Worm (Caenorhabditis elegans) whole organism, midembryonic: Measurements from ENCODE around the gene F59A7.14.

Source experiments
- T22C8.4 ChIP-seq: fragments of 200-800 bp; sonication (Bioruptor generic); IDR thresholded peaks from 2 replicates; pipeline ENCODE4 v1.3.6; 2022; ENCODE audit warnings: missing genetic modification characterization, missing compliant biosample characterization
- cog-1 ChIP-seq: sonication (generic microtip); optimal IDR thresholded peaks from 2 replicates; lab custom pipeline; 2016; ENCODE audit warnings: missing genetic modification characterization, missing compliant biosample characterization
- flt-1 ChIP-seq: fragments of 200-800 bp; sonication (Bioruptor generic); IDR thresholded peaks from 2 replicates; pipeline ENCODE4 v1.3.6; 2022; ENCODE audit warnings: missing genetic modification characterization, missing compliant biosample characterization
- klf-2 ChIP-seq: fragments of 200-800 bp; sonication (Bioruptor generic); conservative IDR thresholded peaks from 2 replicates; pipeline ENCODE4 v1.3.6; 2022; ENCODE audit warnings: missing genetic modification reagents, missing genetic modification characterization, missing compliant biosample characterization
- med-1 ChIP-seq: sonication (generic microtip); optimal IDR thresholded peaks from 2 replicates; lab custom pipeline; 2017; ENCODE audit warnings: missing genetic modification characterization, mild to moderate bottlenecking, missing compliant biosample characterization, antibody characterized with exemption, missing genetic modification reagents; ENCODE audit not compliant: insufficient read depth
- ref-1 ChIP-seq: fragments of 200-800 bp; sonication (Bioruptor generic); conservative IDR thresholded peaks from 2 replicates; pipeline ENCODE4 v1.3.6; 2022; ENCODE audit warnings: missing genetic modification reagents, missing genetic modification characterization, missing compliant biosample characterization
- tab-1 ChIP-seq: fragments of 200-800 bp; sonication (Bioruptor generic); IDR thresholded peaks from 2 replicates; pipeline ENCODE4 v1.3.6; 2022; ENCODE audit warnings: missing genetic modification characterization, missing compliant biosample characterization
- ztf-23 ChIP-seq: fragments of 200-800 bp; sonication (Bioruptor generic); IDR thresholded peaks from 2 replicates; pipeline ENCODE4 v1.3.6; 2022; ENCODE audit warnings: missing genetic modification reagents, missing genetic modification characterization, missing compliant biosample characterization
- ztf-29 ChIP-seq: fragments of 200-800 bp; sonication (Bioruptor generic); IDR thresholded peaks from 2 replicates; pipeline ENCODE4 v1.3.6; 2022; ENCODE audit warnings: missing genetic modification reagents, missing genetic modification characterization, missing compliant biosample characterization

F59A7.14 gene

ce11 chrV:2054254-2054653 is 35.5 kb downstream of the F59A7.14 start:
- TF ChIP-seq med-1 (GFP tag; lab: Kevin White, UChicago) = no peak
- no peak for TF ChIP-seq T22C8.4 (GFP tag; lab: Robert Waterston, UW)
- TF ChIP-seq ref-1 (GFP tag; lab: Robert Waterston, UW) = no peak
- no peak for TF ChIP-seq ztf-29 (GFP tag; lab: Robert Waterston, UW)
- no peak for TF ChIP-seq tab-1 (GFP tag; lab: Robert Waterston, UW)
- no peak for TF ChIP-seq cog-1 (tag; lab: Kevin White, UChicago)
- TF ChIP-seq ztf-23 (GFP tag; lab: Robert Waterston, UW) = no peak
- no peak for TF ChIP-seq klf-2 (GFP tag; lab: Robert Waterston, UW)
- TF ChIP-seq flt-1 (GFP tag; lab: Robert Waterston, UW) = no peak

- no peak for TF ChIP-seq ztf-23 (GFP tag; lab: Robert Waterston, UW)
- TF ChIP-seq flt-1 (GFP tag; lab: Robert Waterston, UW) = no peak
- TF ChIP-seq cog-1 (tag; lab: Kevin White, UChicago) = no peak
- TF ChIP-seq tab-1 (GFP tag; lab: Robert Waterston, UW) = no peak
- no peak for TF ChIP-seq T22C8.4 (GFP tag; lab: Robert Waterston, UW)
- no peak for TF ChIP-seq ref-1 (GFP tag; lab: Robert Waterston, UW)
- no peak for TF ChIP-seq ztf-29 (GFP tag; lab: Robert Waterston, UW)
- TF ChIP-seq klf-2 (GFP tag; lab: Robert Waterston, UW) = no peak
Observed at ce11 chrV:2055765-2056504, 37.1 kb downstream of the F59A7.14 start.

DNA sequence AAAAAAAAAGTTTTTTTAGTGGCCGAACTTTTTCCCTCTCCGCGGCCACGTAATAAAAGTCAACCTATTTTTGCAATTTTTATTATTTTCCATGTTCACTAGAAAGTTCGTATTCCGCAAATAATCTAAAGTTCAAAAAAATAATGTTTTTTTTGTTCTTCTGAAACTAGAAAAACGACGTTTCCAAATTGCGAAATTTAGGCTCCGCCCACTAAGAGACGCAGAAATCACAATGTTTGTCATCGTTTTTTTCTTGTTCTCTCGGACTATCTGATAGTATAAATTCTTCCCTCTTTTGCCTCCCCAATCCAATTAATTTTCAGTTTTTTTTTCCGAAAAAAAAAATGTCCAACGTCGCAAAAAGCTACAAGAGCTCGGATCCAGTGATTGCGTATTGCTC is 38.5 kb downstream of the F59A7.14 start, which contains the start of gene comt-3:
comt-3 (plus strand) TSS at position 214 of the 400 bp plus-strand sequence.
- no peak for TF ChIP-seq flt-1 (GFP tag; lab: Robert Waterston, UW)
- TF ChIP-seq ztf-29 (GFP tag; lab: Robert Waterston, UW) = no peak
- TF ChIP-seq cog-1 (tag; lab: Kevin White, UChicago) = no peak
- TF ChIP-seq ztf-23 (GFP tag; lab: Robert Waterston, UW) = no peak
- no peak for TF ChIP-seq ref-1 (GFP tag; lab: Robert Waterston, UW)
- no peak for TF ChIP-seq klf-2 (GFP tag; lab: Robert Waterston, UW)
- no peak for TF ChIP-seq med-1 (GFP tag; lab: Kevin White, UChicago)
- TF ChIP-seq tab-1 (GFP tag; lab: Robert Waterston, UW) = no peak
- TF ChIP-seq T22C8.4 (GFP tag; lab: Robert Waterston, UW) = no peak

- no peak for TF ChIP-seq med-1 (GFP tag; lab: Kevin White, UChicago)
- TF ChIP-seq tab-1 (GFP tag; lab: Robert Waterston, UW) = no peak
- TF ChIP-seq ztf-29 (GFP tag; lab: Robert Waterston, UW) = no peak
- TF ChIP-seq cog-1 (tag; lab: Kevin White, UChicago) = no peak
- no peak for TF ChIP-seq klf-2 (GFP tag; lab: Robert Waterston, UW)
Observed at ce11 chrV:2066780-2067179, 48.0 kb downstream of the F59A7.14 start, which contains the start of gene nhr-86. Gene nhr-86 (minus strand): TSS chrV:2066850.

- TF ChIP-seq T22C8.4 (GFP tag; lab: Robert Waterston, UW) (no peak), ref-1 (GFP tag; lab: Robert Waterston, UW) (no peak), tab-1 (GFP tag; lab: Robert Waterston, UW) (no peak), cog-1 (tag; lab: Kevin White, UChicago) (no peak), med-1 (GFP tag; lab: Kevin White, UChicago) (no peak), flt-1 (GFP tag; lab: Robert Waterston, UW) (no peak), ztf-23 (GFP tag; lab: Robert Waterston, UW) (no peak), ztf-29 (GFP tag; lab: Robert Waterston, UW) (no peak), klf-2 (GFP tag; lab: Robert Waterston, UW) (no peak)
Observed at ce11 chrV:2067419-2067818, 48.6 kb downstream of the F59A7.14 start.

ce11 chrV:2067985-2068499 is 49.3 kb downstream of the F59A7.14 start, which contains the start of gene lbp-9:
Gene lbp-9 (plus strand): TSS chrV:2068449.
- TF ChIP-seq cog-1 (tag; lab: Kevin White, UChicago) (no peak), T22C8.4 (GFP tag; lab: Robert Waterston, UW) (no peak), tab-1 (GFP tag; lab: Robert Waterston, UW) (no peak), ref-1 (GFP tag; lab: Robert Waterston, UW) (no peak), med-1 (GFP tag; lab: Kevin White, UChicago) (no peak), ztf-29 (GFP tag; lab: Robert Waterston, UW) (no peak), klf-2 (GFP tag; lab: Robert Waterston, UW) (no peak), ztf-23 (GFP tag; lab: Robert Waterston, UW) (no peak), flt-1 (GFP tag; lab: Robert Waterston, UW) (no peak)

DNA sequence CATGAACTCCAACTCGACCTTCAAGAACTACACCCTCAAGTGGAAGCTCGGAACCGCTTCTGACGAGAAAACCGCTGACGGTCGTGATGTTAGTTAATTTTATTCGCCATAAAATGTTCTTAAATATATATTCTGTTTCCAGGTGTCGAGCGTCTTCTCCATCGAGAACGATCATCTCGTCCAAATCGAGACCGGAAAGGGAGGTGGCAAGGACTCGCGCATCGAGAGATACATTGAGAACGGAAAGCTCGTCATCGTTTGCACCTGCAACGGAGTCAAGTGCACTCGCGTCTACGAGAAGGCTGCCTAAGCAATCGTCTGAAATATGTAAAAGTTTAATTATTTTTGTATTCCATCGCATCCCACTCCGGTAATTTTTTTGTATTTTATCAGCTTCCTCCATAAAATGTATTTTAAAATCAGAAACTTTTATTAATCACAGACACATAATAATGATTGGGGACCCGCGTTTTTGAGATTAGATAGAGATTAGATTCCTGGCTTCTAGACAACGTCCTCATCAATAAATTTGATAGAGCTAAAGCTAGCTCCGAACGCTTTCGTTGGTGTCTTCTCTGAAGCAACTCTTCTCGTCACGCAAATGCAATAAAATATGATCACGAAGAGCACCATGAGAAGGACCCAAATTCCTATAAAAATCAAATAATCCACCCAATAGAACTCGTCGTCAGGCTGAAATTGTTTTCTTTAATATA is 50.1 kb downstream of the F59A7.14 start:
- TF ChIP-seq cog-1 (tag; lab: Kevin White, UChicago) (no peak), T22C8.4 (GFP tag; lab: Robert Waterston, UW) (no peak), tab-1 (GFP tag; lab: Robert Waterston, UW) (no peak), ref-1 (GFP tag; lab: Robert Waterston, UW) (no peak), flt-1 (GFP tag; lab: Robert Waterston, UW) (no peak), med-1 (GFP tag; lab: Kevin White, UChicago) (no peak), ztf-29 (GFP tag; lab: Robert Waterston, UW) (no peak), ztf-23 (GFP tag; lab: Robert Waterston, UW) (no peak), klf-2 (GFP tag; lab: Robert Waterston, UW) (no peak)
